Fruit fly (Drosophila melanogaster): ENCODE data around the gene eIF2D.

The eIF2D gene

DNA sequence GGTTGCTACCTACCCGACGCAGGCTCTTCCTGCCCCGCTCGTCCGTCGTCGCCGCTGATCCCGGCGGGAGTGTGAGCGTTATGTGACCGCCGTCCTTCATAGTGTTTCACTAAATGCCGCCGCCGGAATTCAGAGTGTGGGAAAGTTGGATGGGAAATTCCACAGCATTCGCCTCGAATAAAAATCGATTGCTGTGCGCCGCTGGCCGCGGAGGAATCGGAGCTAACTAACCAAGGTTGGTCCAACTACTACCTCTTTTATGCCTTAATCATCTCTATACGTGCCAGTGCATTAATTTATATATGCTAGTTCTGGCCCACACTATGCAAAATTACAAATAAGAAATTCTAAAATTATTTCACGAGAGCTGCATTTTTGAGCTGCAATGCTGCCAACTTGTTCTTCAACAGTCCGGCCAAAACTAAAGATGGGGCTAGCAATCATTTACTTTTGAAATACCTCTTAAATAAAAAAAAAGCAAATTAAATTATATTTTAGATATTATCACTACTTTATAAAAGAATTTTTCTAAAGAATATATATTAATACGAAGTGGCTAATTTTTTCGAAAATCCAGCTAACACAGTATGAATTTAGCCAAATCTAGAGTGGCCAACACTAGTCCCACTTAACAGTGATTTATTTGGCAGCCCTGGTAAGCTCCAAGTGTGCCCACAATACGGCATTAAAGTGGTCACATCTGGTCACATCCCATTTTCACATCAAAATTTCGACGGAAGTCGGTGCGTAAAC, 39.0 kb downstream of the eIF2D start, which contains the start of the genes alpha-Man-Ib and Pdhb (continued):
- TF ChIP-seq CG6808 (GFP tag; optimal IDR thresholded peaks at IDR 0.05), result no peak
- no peak for TF ChIP-seq net (GFP tag; optimal IDR thresholded peaks at IDR 0.05)
- TF ChIP-seq CG32006 (GFP tag; optimal IDR thresholded peaks at IDR 0.05), result no peak
- peak; percentile 63 for TF ChIP-seq Eip93F (GFP tag; optimal IDR thresholded peaks at IDR 0.05)
- TF ChIP-seq CG6276 (GFP tag; optimal IDR thresholded peaks at IDR 0.05), result no peak
- TF ChIP-seq ss (GFP tag; optimal IDR thresholded peaks at IDR 0.05), result no peak
- TF ChIP-seq esn (GFP tag; optimal IDR thresholded peaks at IDR 0.05), result peak; percentile 66
- TF ChIP-seq CG15336 (GFP tag; IDR thresholded peaks at IDR 0.05), result no peak
- no peak for TF ChIP-seq CG34406 (GFP tag; optimal IDR thresholded peaks at IDR 0.05)
- no peak for TF ChIP-seq vri (GFP tag; optimal IDR thresholded peaks at IDR 0.05)
- TF ChIP-seq CG11294 (GFP tag; IDR thresholded peaks at IDR 0.05), result peak; percentile 46; the same call in 1 of the 2 replicates
- peak; percentile 81 for TF ChIP-seq svp (GFP tag)
- TF ChIP-seq lz (GFP tag; optimal IDR thresholded peaks at IDR 0.05), result peak; percentile 65
- TF ChIP-seq Hr4 (GFP tag; optimal IDR thresholded peaks at IDR 0.05), result no peak
- no peak for TF ChIP-seq spab (GFP tag; optimal IDR thresholded peaks at IDR 0.05)
- TF ChIP-seq CG11762 (GFP tag; optimal IDR thresholded peaks at IDR 0.05; ENCODE audit: insufficient read depth), result peak; percentile 14
- no peak for TF ChIP-seq Eip75B (GFP tag; optimal IDR thresholded peaks at IDR 0.05)
- no peak for TF ChIP-seq CG4318 (GFP tag; optimal IDR thresholded peaks at IDR 0.05)
- TF ChIP-seq CG3032 (tag; optimal IDR thresholded peaks at IDR 0.05), result peak; percentile 77
- no peak for TF ChIP-seq CG6792 (GFP tag; optimal IDR thresholded peaks at IDR 0.05)
- TF ChIP-seq dac (GFP tag; optimal IDR thresholded peaks at IDR 0.05), result no peak
- no peak for TF ChIP-seq OdsH (GFP tag; optimal IDR thresholded peaks at IDR 0.05)
- TF ChIP-seq Blimp-1 (GFP tag; optimal IDR thresholded peaks at IDR 0.05), result no peak
- peak; percentile 68 for TF ChIP-seq CG31627 (GFP tag; optimal IDR thresholded peaks at IDR 0.05)
- peak; percentile 63 for TF ChIP-seq Sox15 (GFP tag; optimal IDR thresholded peaks at IDR 0.05)
- TF ChIP-seq Sox102F (GFP tag; optimal IDR thresholded peaks at IDR 0.05), result no peak
- TF ChIP-seq Smox (GFP tag; optimal IDR thresholded peaks at IDR 0.05), result no peak

DNA sequence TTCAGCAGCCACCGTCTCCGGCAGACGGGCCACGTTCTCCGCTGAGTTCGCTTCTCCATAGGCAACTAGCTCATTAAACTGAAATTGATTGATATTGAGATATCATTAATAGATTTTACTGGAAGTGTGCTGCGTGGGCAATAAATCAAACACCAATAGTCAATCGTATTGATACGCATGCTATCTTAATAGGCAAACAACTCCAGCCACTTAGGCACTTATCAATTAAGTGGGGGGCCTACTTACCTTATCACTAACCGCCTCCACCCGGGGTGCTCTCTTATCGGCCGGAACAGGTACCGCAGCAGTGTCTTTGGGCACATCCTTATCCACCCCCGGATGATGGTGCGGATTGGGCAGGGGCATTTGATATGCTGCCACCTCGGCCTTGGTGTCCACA, 39.8 kb downstream of the eIF2D start:
- TF ChIP-seq CG10631 (GFP tag; optimal IDR thresholded peaks at IDR 0.05) (no peak), fkh (GFP tag; optimal IDR thresholded peaks at IDR 0.05) (peak; percentile 54)

DNA sequence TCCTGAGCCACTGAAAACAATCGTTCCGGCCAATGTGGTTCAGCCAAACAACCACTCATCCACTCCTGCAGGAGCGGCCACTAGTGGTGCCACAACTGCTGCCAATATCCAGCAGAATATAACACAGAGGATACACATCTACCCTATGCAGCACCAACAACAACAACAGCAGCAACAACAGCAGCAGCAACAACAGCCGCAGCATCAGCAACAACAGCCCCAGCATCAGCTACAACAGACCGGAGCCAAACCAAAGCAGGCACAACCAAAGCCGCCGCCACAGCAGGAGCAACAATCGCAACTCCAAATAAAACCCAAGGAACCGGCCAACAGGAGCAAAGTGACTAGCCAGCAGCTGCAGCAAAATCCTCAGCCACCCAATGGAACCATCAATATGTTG, 48.4 kb downstream of the eIF2D start:
- no peak for TF ChIP-seq CG6808 (GFP tag; optimal IDR thresholded peaks at IDR 0.05)
- TF ChIP-seq Hr39 (GFP tag; optimal IDR thresholded peaks at IDR 0.05), result no peak
- TF ChIP-seq acj6 (GFP tag; optimal IDR thresholded peaks at IDR 0.05), result no peak
- TF ChIP-seq topi (GFP tag; optimal IDR thresholded peaks at IDR 0.05), result no peak
- TF ChIP-seq CG11294 (GFP tag; IDR thresholded peaks at IDR 0.05), result no peak
- no peak for TF ChIP-seq CG6276 (GFP tag; optimal IDR thresholded peaks at IDR 0.05)
- no peak for TF ChIP-seq fd59A (GFP tag; optimal IDR thresholded peaks at IDR 0.05)
- no peak for TF ChIP-seq Ets96B (tag; optimal IDR thresholded peaks at IDR 0.05)
- TF ChIP-seq cyc (GFP tag; optimal IDR thresholded peaks at IDR 0.05), result no peak
- no peak for TF ChIP-seq Smox (GFP tag; optimal IDR thresholded peaks at IDR 0.05)
- no peak for TF ChIP-seq CG8319 (GFP tag; optimal IDR thresholded peaks at IDR 0.05)
- TF ChIP-seq Lpt (GFP tag; optimal IDR thresholded peaks at IDR 0.05), result no peak
- no peak for TF ChIP-seq CG6792 (GFP tag; optimal IDR thresholded peaks at IDR 0.05)
- TF ChIP-seq Ets21C (GFP tag; optimal IDR thresholded peaks at IDR 0.05), result no peak
- no peak for TF ChIP-seq CG10631 (GFP tag; optimal IDR thresholded peaks at IDR 0.05)
- TF ChIP-seq CG8119 (GFP tag; IDR thresholded peaks at IDR 0.05), result no peak
- no peak for TF ChIP-seq CG15336 (GFP tag; IDR thresholded peaks at IDR 0.05)
- TF ChIP-seq pdm3 (GFP tag; optimal IDR thresholded peaks at IDR 0.05), result no peak
- TF ChIP-seq ss (GFP tag; optimal IDR thresholded peaks at IDR 0.05), result no peak
- no peak for TF ChIP-seq esn (GFP tag; optimal IDR thresholded peaks at IDR 0.05)
